Worm (Caenorhabditis elegans) whole organism, L4 larva: ENCODE measurements around the gene R09A8.2.

Experiments
- D1046.2 ChIP-seq: fragments of 200-800 bp; sonication (Bioruptor generic); IDR thresholded peaks from 2 replicates; pipeline ENCODE4 v1.3.6; 2022; ENCODE audit warnings: missing genetic modification characterization, missing compliant biosample characterization
- F10B5.3 ChIP-seq: sonication (generic microtip); optimal IDR thresholded peaks from 2 replicates; lab custom pipeline; 2016; ENCODE audit warnings: mild to moderate bottlenecking, missing genetic modification characterization, missing compliant biosample characterization
- F37D6.2 ChIP-seq: sonication (generic microtip); optimal IDR thresholded peaks from 2 replicates; lab custom pipeline; 2016; ENCODE audit warnings: mild to moderate bottlenecking, missing genetic modification characterization, missing compliant biosample characterization
- F44E2.7 ChIP-seq: fragments of 200-800 bp; sonication (Bioruptor generic); IDR thresholded peaks from 2 replicates; pipeline ENCODE4 v2.1.2; 2022; ENCODE audit warnings: missing genetic modification characterization, missing compliant biosample characterization
- R02D3.7 ChIP-seq: fragments of 150-350 bp; sonication (generic microtip); optimal IDR thresholded peaks from 3 replicates; lab custom pipeline; 2014; ENCODE audit warnings: missing biosample characterization, missing genetic modification characterization
- ZK337.2 ChIP-seq: fragments of 200-800 bp; sonication (Bioruptor generic); IDR thresholded peaks from 2 replicates; pipeline ENCODE4 v1.3.6; 2022; ENCODE audit warnings: missing genetic modification reagents, missing genetic modification characterization, missing compliant biosample characterization
- aha-1 ChIP-seq: fragments of 150-350 bp; peaks from one replicate; lab custom pipeline; 2014; ENCODE audit warnings: missing biosample characterization, missing genetic modification characterization
- arid-1 ChIP-seq: fragments of 200-800 bp; sonication (Bioruptor generic); conservative IDR thresholded peaks from 2 replicates; pipeline ENCODE4 v1.3.6; 2022; ENCODE audit warnings: missing genetic modification reagents, missing genetic modification characterization, missing compliant biosample characterization
- ceh-20 ChIP-seq: fragments of 200-800 bp; sonication (Bioruptor generic); IDR thresholded peaks from 2 replicates; pipeline ENCODE4 v1.3.6; 2022; ENCODE audit warnings: missing genetic modification reagents, missing genetic modification characterization, missing compliant biosample characterization
- ceh-62 ChIP-seq: sonication (generic microtip); optimal IDR thresholded peaks from 2 replicates; lab custom pipeline; 2017; ENCODE audit warnings: missing biosample characterization, missing genetic modification characterization
- ces-1 ChIP-seq: fragments of 150-350 bp; sonication (generic microtip); optimal IDR thresholded peaks from 4 replicates; lab custom pipeline; 2014; ENCODE audit warnings: missing biosample characterization, missing genetic modification reagents, missing genetic modification characterization
- ctbp-1 ChIP-seq: fragments of 200-800 bp; sonication (Bioruptor generic); IDR thresholded peaks from 2 replicates; pipeline ENCODE4 v1.3.6; 2022; ENCODE audit warnings: missing genetic modification reagents, missing genetic modification characterization, missing compliant biosample characterization
- daf-12 ChIP-seq: fragments of 150-350 bp; optimal IDR thresholded peaks from 2 replicates; lab custom pipeline; 2014; ENCODE audit warnings: missing biosample characterization, missing genetic modification reagents, missing genetic modification characterization
- daf-19 ChIP-seq: fragments of 200-800 bp; sonication (Bioruptor generic); conservative IDR thresholded peaks from 2 replicates; pipeline ENCODE4 v1.3.6; 2022; ENCODE audit warnings: missing genetic modification characterization, missing compliant biosample characterization
- daf-8 ChIP-seq: fragments of 200-800 bp; sonication (Bioruptor generic); IDR thresholded peaks from 2 replicates; pipeline ENCODE4 v1.3.6; 2022; ENCODE audit warnings: missing genetic modification characterization, missing compliant biosample characterization
- dmd-6 ChIP-seq: fragments of 200-800 bp; sonication (Bioruptor generic); IDR thresholded peaks from 2 replicates; pipeline ENCODE4 v1.3.6; 2022; ENCODE audit warnings: missing genetic modification reagents, missing genetic modification characterization, missing compliant biosample characterization
- duxl-1 ChIP-seq: sonication (generic microtip); optimal IDR thresholded peaks from 2 replicates; lab custom pipeline; 2016; ENCODE audit warnings: mild to moderate bottlenecking, missing genetic modification characterization, moderate library complexity, missing compliant biosample characterization; ENCODE audit not compliant: poor library complexity
- dve-1 ChIP-seq: sonication (generic microtip); optimal IDR thresholded peaks from 2 replicates; lab custom pipeline; 2017; ENCODE audit warnings: antibody characterized with exemption, mild to moderate bottlenecking, missing genetic modification characterization, missing compliant biosample characterization; ENCODE audit not compliant: insufficient read depth
- fkh-10 ChIP-seq: fragments of 150-350 bp; optimal IDR thresholded peaks from 2 replicates; lab custom pipeline; 2014; ENCODE audit warnings: missing biosample characterization, missing genetic modification reagents, missing genetic modification characterization
- hif-1 ChIP-seq, 2 experiments: sonication (generic microtip); optimal IDR thresholded peaks; 2 replicates each; lab custom pipeline; 2016 to 2017; ENCODE audit warnings: missing compliant biosample characterization in 2 of 2, missing genetic modification characterization in 2 of 2, missing genetic modification reagents in 2 of 2, missing genotype in 2 of 2, mild to moderate bottlenecking in 1 of 2
- hlh-11 ChIP-seq: fragments of 200-800 bp; sonication (Bioruptor generic); optimal IDR thresholded peaks from 2 replicates; lab custom pipeline; 2018; ENCODE audit warnings: mild to moderate bottlenecking, missing genetic modification characterization, missing compliant biosample characterization
- jun-1 ChIP-seq: fragments of 150-350 bp; optimal IDR thresholded peaks from 2 replicates; lab custom pipeline; 2014; ENCODE audit warnings: missing biosample characterization, missing genetic modification reagents, missing genetic modification characterization
- lin-1 ChIP-seq: fragments of 200-800 bp; sonication (Bioruptor generic); IDR thresholded peaks from 2 replicates; pipeline ENCODE4 v1.3.6; 2022; ENCODE audit warnings: missing genetic modification reagents, missing genetic modification characterization, missing compliant biosample characterization
- lin-29 ChIP-seq: fragments of 200-800 bp; sonication (Bioruptor generic); IDR thresholded peaks from 2 replicates; pipeline ENCODE4 v1.3.6; 2022; ENCODE audit warnings: missing genetic modification reagents, missing genetic modification characterization, missing compliant biosample characterization
- madf-5 ChIP-seq, 2 experiments: fragments of 200-800 bp; sonication (Bioruptor generic); IDR thresholded peaks; 2 replicates each; pipeline ENCODE4 v1.3.6; 2022; ENCODE audit warnings: missing compliant biosample characterization in 2 of 2, missing genetic modification characterization in 2 of 2
- mdl-1 ChIP-seq, 2 experiments: fragments of 150-350 bp in 1 of 2; sonication (generic microtip) in 1 of 2; optimal IDR thresholded peaks; 2 replicates each; lab custom pipeline; 2014 to 2017; ENCODE audit warnings: missing biosample characterization in 2 of 2, missing genetic modification characterization in 2 of 2
- mep-1 ChIP-seq: fragments of 150-350 bp; sonication (generic microtip); optimal IDR thresholded peaks from 3 replicates; lab custom pipeline; 2014; ENCODE audit warnings: missing biosample characterization, missing genetic modification characterization
- mes-2 ChIP-seq: sonication (generic microtip); optimal IDR thresholded peaks from 2 replicates; lab custom pipeline; 2016; ENCODE audit warnings: missing genotype, mild to moderate bottlenecking, missing genetic modification characterization, missing compliant biosample characterization; ENCODE audit not compliant: poor library complexity, severe bottlenecking
- mxl-2 ChIP-seq: fragments of 200-800 bp; sonication (Bioruptor generic); conservative IDR thresholded peaks from 2 replicates; pipeline ENCODE4 v1.3.6; 2022; ENCODE audit warnings: missing genetic modification reagents, missing genetic modification characterization, missing compliant biosample characterization
- mxl-3 ChIP-seq: fragments of 200-800 bp; sonication (Bioruptor generic); optimal IDR thresholded peaks from 2 replicates; lab custom pipeline; 2018; ENCODE audit warnings: mild to moderate bottlenecking, missing genetic modification characterization, missing compliant biosample characterization
- nhr-10 ChIP-seq: fragments of 150-350 bp; optimal IDR thresholded peaks from 2 replicates; lab custom pipeline; 2014; ENCODE audit warnings: missing biosample characterization, missing genetic modification characterization
- nhr-25 ChIP-seq: sonication (generic microtip); optimal IDR thresholded peaks from 2 replicates; lab custom pipeline; 2017; ENCODE audit warnings: missing genetic modification characterization, mild to moderate bottlenecking, missing compliant biosample characterization, antibody characterized with exemption, moderate library complexity, borderline replicate concordance; ENCODE audit not compliant: insufficient read depth
- nhr-28 ChIP-seq: fragments of 150-350 bp; optimal IDR thresholded peaks from 2 replicates; lab custom pipeline; 2014; ENCODE audit warnings: missing biosample characterization, missing genetic modification characterization
- nhr-41 ChIP-seq: fragments of 200-800 bp; sonication (Bioruptor generic); IDR thresholded peaks from 2 replicates; pipeline ENCODE4 v1.3.6; 2022; ENCODE audit warnings: missing genetic modification reagents, missing genetic modification characterization, missing compliant biosample characterization
- nhr-48 ChIP-seq: sonication (generic microtip); optimal IDR thresholded peaks from 2 replicates; lab custom pipeline; 2016; ENCODE audit warnings: mild to moderate bottlenecking, missing genetic modification characterization, missing compliant biosample characterization
- nhr-6 ChIP-seq: fragments of 150-350 bp; optimal IDR thresholded peaks from 2 replicates; lab custom pipeline; 2014; ENCODE audit warnings: missing biosample characterization, missing genetic modification characterization
- nhr-76 ChIP-seq: fragments of 150-350 bp; optimal IDR thresholded peaks from 2 replicates; lab custom pipeline; 2014; ENCODE audit warnings: missing biosample characterization, missing genetic modification characterization
- pha-4 ChIP-seq, 2 experiments: fragments of 150-350 bp in 1 of 2; fragments of 200-800 bp in 1 of 2; sonication (Bioruptor generic) in 1 of 2; IDR thresholded peaks in 1 of 2; optimal IDR thresholded peaks in 1 of 2; 2 replicates each; pipeline versions ENCODE4 v1.3.6 to Lab custom; 2014 to 2022; ENCODE audit warnings: missing genetic modification characterization in 2 of 2, missing genetic modification reagents in 2 of 2, missing biosample characterization in 1 of 2, missing compliant biosample characterization in 1 of 2
- php-3 ChIP-seq: fragments of 200-800 bp; sonication (Bioruptor generic); IDR thresholded peaks from 2 replicates; pipeline ENCODE4 v1.3.6; 2022; ENCODE audit warnings: missing genetic modification reagents, missing genetic modification characterization, missing compliant biosample characterization
- rbr-2 ChIP-seq: sonication (generic microtip); optimal IDR thresholded peaks from 2 replicates; lab custom pipeline; 2016; ENCODE audit warnings: missing genotype, missing genetic modification characterization, missing compliant biosample characterization
- saeg-2 ChIP-seq: fragments of 200-800 bp; sonication (Bioruptor generic); IDR thresholded peaks from 2 replicates; pipeline ENCODE4 v1.3.6; 2022; ENCODE audit warnings: missing genetic modification reagents, missing genetic modification characterization, missing compliant biosample characterization
- skn-1 ChIP-seq: fragments of 150-350 bp; optimal IDR thresholded peaks from 2 replicates; lab custom pipeline; 2014; ENCODE audit warnings: missing biosample characterization, missing genetic modification characterization
- snpc-4 ChIP-seq: fragments of 150-350 bp; optimal IDR thresholded peaks from 2 replicates; lab custom pipeline; 2014; ENCODE audit warnings: missing biosample characterization, missing genetic modification characterization
- spr-3 ChIP-seq: fragments of 200-800 bp; sonication (Bioruptor generic); optimal IDR thresholded peaks from 2 replicates; lab custom pipeline; 2018; ENCODE audit warnings: mild to moderate bottlenecking, missing genetic modification characterization, missing compliant biosample characterization
- unc-39 ChIP-seq: sonication (generic microtip); optimal IDR thresholded peaks from 2 replicates; lab custom pipeline; 2017; ENCODE audit warnings: missing biosample characterization, missing genetic modification characterization
- vab-7 ChIP-seq: fragments of 200-800 bp; sonication (Bioruptor generic); IDR thresholded peaks from 2 replicates; pipeline ENCODE4 v1.3.6; 2022; ENCODE audit warnings: missing genetic modification reagents, missing genetic modification characterization, missing compliant biosample characterization
- zip-2 ChIP-seq: fragments of 150-350 bp; optimal IDR thresholded peaks from 2 replicates; lab custom pipeline; 2014; ENCODE audit warnings: missing biosample characterization, missing genetic modification characterization
- ztf-7 ChIP-seq: fragments of 150-350 bp; optimal IDR thresholded peaks from 2 replicates; lab custom pipeline; 2014; ENCODE audit warnings: missing biosample characterization, missing genetic modification characterization

R09A8.2 gene

ce11 chrX:12664443-12664842 lies 45.2 kb downstream of the R09A8.2 start:
- no peak for TF ChIP-seq mdl-1 (tag; optimal IDR thresholded peaks at IDR 0.05; lab: Kevin White, UChicago)
- no peak for TF ChIP-seq mxl-3 (GFP tag; lab: Kevin White, UChicago)
- no peak for TF ChIP-seq saeg-2 (GFP tag; lab: Robert Waterston, UW)
- no peak for TF ChIP-seq nhr-41 (GFP tag; lab: Robert Waterston, UW)
- TF ChIP-seq php-3, result no peak
- no peak for TF ChIP-seq nhr-10 (tag; lab: Kevin White, UChicago)
- TF ChIP-seq nhr-76 (tag; lab: Kevin White, UChicago), result no peak
- no peak for TF ChIP-seq lin-29
- no peak for TF ChIP-seq daf-19 (GFP tag; lab: Robert Waterston, UW)
- no peak for TF ChIP-seq madf-5 (GFP tag; IDR thresholded peaks at IDR 0.05; lab: Robert Waterston, UW)
- TF ChIP-seq dve-1 (tag; lab: Kevin White, UChicago), result no peak
- no peak for TF ChIP-seq ceh-20 (GFP tag; lab: Robert Waterston, UW)
- TF ChIP-seq ztf-7 (tag; lab: Kevin White, UChicago), result no peak
- TF ChIP-seq pha-4 (GFP tag; IDR thresholded peaks at IDR 0.05; lab: Robert Waterston, UW), result no peak
- TF ChIP-seq pha-4 (tag; optimal IDR thresholded peaks at IDR 0.05; lab: Kevin White, UChicago), result no peak
- no peak; the same call in 1 of the 2 replicates for TF ChIP-seq ZK337.2 (GFP tag; lab: Robert Waterston, UW)
- no peak for TF ChIP-seq fkh-10 (GFP tag; lab: Kevin White, UChicago)

- TF ChIP-seq snpc-4 (tag; lab: Kevin White, UChicago) (no peak), jun-1 (tag; lab: Kevin White, UChicago) (no peak), mxl-2 (GFP tag; lab: Robert Waterston, UW) (peak; percentile 81), skn-1 (no peak), F10B5.3 (tag; lab: Kevin White, UChicago) (peak; percentile 59), daf-12 (no peak), ceh-62 (tag; lab: Kevin White, UChicago) (no peak), lin-29 (peak; percentile 73), mep-1 (tag; lab: Kevin White, UChicago) (peak; percentile 85), mes-2 (tag; lab: Kevin White, UChicago) (peak; percentile 85), F44E2.7 (GFP tag; lab: Robert Waterston, UW) (peak; percentile 95), mxl-3 (GFP tag; lab: Kevin White, UChicago) (peak; percentile 67), ctbp-1 (GFP tag; lab: Robert Waterston, UW) (peak; percentile 94), lin-1 (GFP tag; lab: Robert Waterston, UW) (peak; percentile 91), nhr-48 (tag; lab: Kevin White, UChicago) (peak; percentile 82), spr-3 (GFP tag; lab: Kevin White, UChicago) (peak; percentile 66), rbr-2 (tag; lab: Kevin White, UChicago) (peak; percentile 86), vab-7 (GFP tag; lab: Robert Waterston, UW) (peak; percentile 95), D1046.2 (GFP tag; lab: Robert Waterston, UW) (peak; percentile 89), nhr-41 (GFP tag; lab: Robert Waterston, UW) (peak; percentile 92), F37D6.2 (tag; lab: Kevin White, UChicago) (peak; percentile 75), nhr-25 (no peak), hif-1 (tag; optimal IDR thresholded peaks at IDR 0.05; lab: Kevin White, UChicago) (peak; percentile 30 to 66), duxl-1 (tag; lab: Kevin White, UChicago) (peak; percentile 85), dmd-6 (GFP tag; lab: Robert Waterston, UW) (peak; percentile 70), zip-2 (tag; lab: Kevin White, UChicago) (peak; percentile 71), ces-1 (GFP tag; lab: Kevin White, UChicago) (no peak), aha-1 (no peak), nhr-6 (tag; lab: Kevin White, UChicago) (peak; percentile 32), pha-4 (GFP tag; IDR thresholded peaks at IDR 0.05; lab: Robert Waterston, UW) (peak; percentile 95), pha-4 (tag; optimal IDR thresholded peaks at IDR 0.05; lab: Kevin White, UChicago) (no peak), arid-1 (GFP tag; lab: Robert Waterston, UW) (peak; percentile 95), mdl-1 (tag; optimal IDR thresholded peaks at IDR 0.05; lab: Kevin White, UChicago) (peak; percentile 44 to 55), hlh-11 (tag; lab: Kevin White, UChicago) (peak; percentile 77), unc-39 (tag; lab: Kevin White, UChicago) (no peak), daf-8 (GFP tag; lab: Robert Waterston, UW) (0 out of 2 replicates have a peak, but pooled peaks have one; percentile 73), nhr-28 (tag; lab: Kevin White, UChicago) (peak; percentile 45), R02D3.7 (tag; lab: Kevin White, UChicago) (no peak), ceh-20 (GFP tag; lab: Robert Waterston, UW) (peak; percentile 73)
These were observed 45.8 kb downstream of the R09A8.2 start for ce11 chrX:12664987-12665451.
